Fruit fly (Drosophila melanogaster) Kc167 (cell line): Measurements from ENCODE around the gene CG15282.
A peak's percentile ranks its signal among the peaks of the same experiment; 100 is the strongest.

Experiments
- Myc ChIP-seq: fragments of >200 bp; optimal IDR thresholded peaks from 2 replicates; lab custom pipeline; 2017; ENCODE audit warnings: missing external identifiers
- Sin3A ChIP-seq: fragments of >200 bp; optimal IDR thresholded peaks from 2 replicates; lab custom pipeline; 2018; ENCODE audit warnings: missing external identifiers
- h ChIP-seq: fragments of >200 bp; optimal IDR thresholded peaks from 3 replicates; lab custom pipeline; 2018; ENCODE audit warnings: missing external identifiers
- insv ChIP-seq: fragments of >200 bp; optimal IDR thresholded peaks from 3 replicates; lab custom pipeline; 2018; ENCODE audit warnings: missing external identifiers
- psq ChIP-seq: fragments of >200 bp; optimal IDR thresholded peaks from 2 replicates; lab custom pipeline; 2017; ENCODE audit warnings: missing external identifiers

- TF ChIP-seq h (lab: Kevin White, UChicago) (no peak), psq (lab: Kevin White, UChicago) (peak; percentile 84), Myc (lab: Kevin White, UChicago) (no peak), Sin3A (lab: Kevin White, UChicago) (no peak), insv (lab: Kevin White, UChicago) (no peak)
Observed at dm6 chr2L:14688922-14689711, 23.2 kb upstream of the CG15282 start, which contains the start of gene osp.
